Worm (Caenorhabditis elegans) whole organism, L4 larva: Measurements from ENCODE around the gene nono-1.
A peak's percentile ranks its signal among the peaks of the same experiment; 100 is the strongest.

Experiments used
- D1046.2 ChIP-seq: fragments of 200-800 bp; sonication (Bioruptor generic); IDR thresholded peaks from 2 replicates; pipeline ENCODE4 v1.3.6; 2022; ENCODE audit warnings: missing genetic modification characterization, missing compliant biosample characterization
- F37D6.2 ChIP-seq: sonication (generic microtip); optimal IDR thresholded peaks from 2 replicates; lab custom pipeline; 2016; ENCODE audit warnings: mild to moderate bottlenecking, missing genetic modification characterization, missing compliant biosample characterization
- F44E2.7 ChIP-seq: fragments of 200-800 bp; sonication (Bioruptor generic); IDR thresholded peaks from 2 replicates; pipeline ENCODE4 v2.1.2; 2022; ENCODE audit warnings: missing genetic modification characterization, missing compliant biosample characterization
- T20F7.1 ChIP-seq: fragments of 200-800 bp; sonication (Bioruptor generic); optimal IDR thresholded peaks from 2 replicates; lab custom pipeline; 2018; ENCODE audit warnings: mild to moderate bottlenecking, missing genetic modification characterization, missing compliant biosample characterization
- Y105C5A.15 ChIP-seq: fragments of 200-800 bp; sonication (Bioruptor generic); IDR thresholded peaks from 2 replicates; pipeline ENCODE4 v1.3.6; 2022; ENCODE audit warnings: missing genetic modification characterization, missing compliant biosample characterization
- Y75B8A.6 ChIP-seq: fragments of 200-800 bp; sonication (Bioruptor generic); IDR thresholded peaks from 2 replicates; pipeline ENCODE4 v1.3.6; 2022; ENCODE audit warnings: missing genetic modification reagents, missing genetic modification characterization, missing compliant biosample characterization
- aha-1 ChIP-seq: fragments of 150-350 bp; peaks from one replicate; lab custom pipeline; 2014; ENCODE audit warnings: missing biosample characterization, missing genetic modification characterization
- ceh-32 ChIP-seq: sonication (generic microtip); optimal IDR thresholded peaks from 2 replicates; lab custom pipeline; 2016; ENCODE audit warnings: mild to moderate bottlenecking, missing genetic modification characterization, missing compliant biosample characterization; ENCODE audit not compliant: poor library complexity
- ceh-44 ChIP-seq: fragments of 200-800 bp; sonication (Bioruptor generic); IDR thresholded peaks from 2 replicates; pipeline ENCODE4 v1.3.6; 2022; ENCODE audit warnings: missing genetic modification reagents, missing genetic modification characterization, missing compliant biosample characterization
- daf-12 ChIP-seq: fragments of 150-350 bp; optimal IDR thresholded peaks from 2 replicates; lab custom pipeline; 2014; ENCODE audit warnings: missing biosample characterization, missing genetic modification reagents, missing genetic modification characterization
- daf-8 ChIP-seq: fragments of 200-800 bp; sonication (Bioruptor generic); IDR thresholded peaks from 2 replicates; pipeline ENCODE4 v1.3.6; 2022; ENCODE audit warnings: missing genetic modification characterization, missing compliant biosample characterization
- dmd-8 ChIP-seq: fragments of 200-800 bp; sonication (Bioruptor generic); IDR thresholded peaks from 2 replicates; pipeline ENCODE4 v1.3.6; 2022; ENCODE audit warnings: missing genetic modification characterization, missing compliant biosample characterization
- dpl-1 ChIP-seq: fragments of 150-350 bp; optimal IDR thresholded peaks from 2 replicates; lab custom pipeline; 2014; ENCODE audit warnings: missing biosample characterization, missing genetic modification reagents, missing genetic modification characterization
- dve-1 ChIP-seq: sonication (generic microtip); optimal IDR thresholded peaks from 2 replicates; lab custom pipeline; 2017; ENCODE audit warnings: antibody characterized with exemption, mild to moderate bottlenecking, missing genetic modification characterization, missing compliant biosample characterization; ENCODE audit not compliant: insufficient read depth
- egl-27 ChIP-seq: sonication (generic microtip); optimal IDR thresholded peaks from 3 replicates; lab custom pipeline; 2017; ENCODE audit warnings: missing biosample characterization, missing genetic modification reagents, missing genetic modification characterization
- fkh-10 ChIP-seq: fragments of 150-350 bp; optimal IDR thresholded peaks from 2 replicates; lab custom pipeline; 2014; ENCODE audit warnings: missing biosample characterization, missing genetic modification reagents, missing genetic modification characterization
- fos-1 ChIP-seq: fragments of 150-350 bp; optimal IDR thresholded peaks from 2 replicates; lab custom pipeline; 2014; ENCODE audit warnings: missing biosample characterization, missing genetic modification characterization
- gei-8 ChIP-seq: fragments of 200-800 bp; sonication (Bioruptor generic); optimal IDR thresholded peaks from 2 replicates; lab custom pipeline; 2018; ENCODE audit warnings: mild to moderate bottlenecking, missing genetic modification characterization, missing compliant biosample characterization
- hif-1 ChIP-seq, 2 experiments: sonication (generic microtip); optimal IDR thresholded peaks; 2 replicates each; lab custom pipeline; 2016 to 2017; ENCODE audit warnings: missing compliant biosample characterization in 2 of 2, missing genetic modification characterization in 2 of 2, missing genetic modification reagents in 2 of 2, missing genotype in 2 of 2, mild to moderate bottlenecking in 1 of 2
- hlh-11 ChIP-seq: fragments of 200-800 bp; sonication (Bioruptor generic); optimal IDR thresholded peaks from 2 replicates; lab custom pipeline; 2018; ENCODE audit warnings: mild to moderate bottlenecking, missing genetic modification characterization, missing compliant biosample characterization
- hmg-1.1 ChIP-seq: fragments of 200-800 bp; sonication (Bioruptor generic); IDR thresholded peaks from 2 replicates; pipeline ENCODE4 v1.3.6; 2022; ENCODE audit warnings: missing genetic modification reagents, missing genetic modification characterization, missing compliant biosample characterization
- lin-1 ChIP-seq: fragments of 200-800 bp; sonication (Bioruptor generic); IDR thresholded peaks from 2 replicates; pipeline ENCODE4 v1.3.6; 2022; ENCODE audit warnings: missing genetic modification reagents, missing genetic modification characterization, missing compliant biosample characterization
- lin-13 ChIP-seq: fragments of 150-350 bp; optimal IDR thresholded peaks from 2 replicates; lab custom pipeline; 2014; ENCODE audit warnings: missing biosample characterization, missing genetic modification reagents, missing genetic modification characterization
- lin-29 ChIP-seq: fragments of 200-800 bp; sonication (Bioruptor generic); IDR thresholded peaks from 2 replicates; pipeline ENCODE4 v1.3.6; 2022; ENCODE audit warnings: missing genetic modification reagents, missing genetic modification characterization, missing compliant biosample characterization
- lin-39 ChIP-seq: fragments of 150-350 bp; optimal IDR thresholded peaks from 2 replicates; lab custom pipeline; 2014; ENCODE audit warnings: missing biosample characterization, missing genetic modification reagents, missing genetic modification characterization
- lir-3 ChIP-seq: sonication (generic microtip); optimal IDR thresholded peaks from 2 replicates; lab custom pipeline; 2016; ENCODE audit warnings: mild to moderate bottlenecking, missing genetic modification characterization, missing compliant biosample characterization
- madf-5 ChIP-seq, 2 experiments: fragments of 200-800 bp; sonication (Bioruptor generic); IDR thresholded peaks; 2 replicates each; pipeline ENCODE4 v1.3.6; 2022; ENCODE audit warnings: missing compliant biosample characterization in 2 of 2, missing genetic modification characterization in 2 of 2
- mep-1 ChIP-seq: fragments of 150-350 bp; sonication (generic microtip); optimal IDR thresholded peaks from 3 replicates; lab custom pipeline; 2014; ENCODE audit warnings: missing biosample characterization, missing genetic modification characterization
- mxl-2 ChIP-seq: fragments of 200-800 bp; sonication (Bioruptor generic); conservative IDR thresholded peaks from 2 replicates; pipeline ENCODE4 v1.3.6; 2022; ENCODE audit warnings: missing genetic modification reagents, missing genetic modification characterization, missing compliant biosample characterization
- mxl-3 ChIP-seq: fragments of 200-800 bp; sonication (Bioruptor generic); optimal IDR thresholded peaks from 2 replicates; lab custom pipeline; 2018; ENCODE audit warnings: mild to moderate bottlenecking, missing genetic modification characterization, missing compliant biosample characterization
- nhr-41 ChIP-seq: fragments of 200-800 bp; sonication (Bioruptor generic); IDR thresholded peaks from 2 replicates; pipeline ENCODE4 v1.3.6; 2022; ENCODE audit warnings: missing genetic modification reagents, missing genetic modification characterization, missing compliant biosample characterization
- nhr-42 ChIP-seq: fragments of 200-800 bp; sonication (Bioruptor generic); IDR thresholded peaks from 2 replicates; pipeline ENCODE4 v1.3.6; 2022; ENCODE audit warnings: missing genetic modification characterization, missing compliant biosample characterization
- pha-4 ChIP-seq, 2 experiments: fragments of 150-350 bp in 1 of 2; fragments of 200-800 bp in 1 of 2; sonication (Bioruptor generic) in 1 of 2; IDR thresholded peaks in 1 of 2; optimal IDR thresholded peaks in 1 of 2; 2 replicates each; pipeline versions ENCODE4 v1.3.6 to Lab custom; 2014 to 2022; ENCODE audit warnings: missing genetic modification characterization in 2 of 2, missing genetic modification reagents in 2 of 2, missing biosample characterization in 1 of 2, missing compliant biosample characterization in 1 of 2
- php-3 ChIP-seq: fragments of 200-800 bp; sonication (Bioruptor generic); IDR thresholded peaks from 2 replicates; pipeline ENCODE4 v1.3.6; 2022; ENCODE audit warnings: missing genetic modification reagents, missing genetic modification characterization, missing compliant biosample characterization
- sdz-12 ChIP-seq: fragments of 200-800 bp; sonication (Bioruptor generic); optimal IDR thresholded peaks from 2 replicates; lab custom pipeline; 2018; ENCODE audit warnings: mild to moderate bottlenecking, missing genetic modification characterization, missing compliant biosample characterization
- set-16 ChIP-seq: fragments of 200-800 bp; sonication (Bioruptor generic); IDR thresholded peaks from 2 replicates; pipeline ENCODE4 v1.3.6; 2022; ENCODE audit warnings: missing genetic modification reagents, missing genetic modification characterization, missing compliant biosample characterization
- snpc-1.2 ChIP-seq: fragments of 200-800 bp; sonication (Bioruptor generic); IDR thresholded peaks from 2 replicates; pipeline ENCODE4 v1.3.6; 2022; ENCODE audit warnings: missing genetic modification reagents, missing genetic modification characterization, missing compliant biosample characterization
- spr-3 ChIP-seq: fragments of 200-800 bp; sonication (Bioruptor generic); optimal IDR thresholded peaks from 2 replicates; lab custom pipeline; 2018; ENCODE audit warnings: mild to moderate bottlenecking, missing genetic modification characterization, missing compliant biosample characterization
- tag-97 ChIP-seq: fragments of 200-800 bp; sonication (Bioruptor generic); IDR thresholded peaks from 2 replicates; pipeline ENCODE4 v1.3.6; 2022; ENCODE audit warnings: missing genetic modification characterization, missing compliant biosample characterization
- tra-1 ChIP-seq: fragments of 200-800 bp; sonication (Bioruptor generic); IDR thresholded peaks from 2 replicates; pipeline ENCODE4 v1.3.6; 2022; ENCODE audit warnings: missing genetic modification reagents, missing genetic modification characterization, missing compliant biosample characterization
- unc-130 ChIP-seq: sonication (generic microtip); optimal IDR thresholded peaks from 2 replicates; lab custom pipeline; 2016; ENCODE audit warnings: missing genetic modification reagents, missing genetic modification characterization, missing compliant biosample characterization
- unc-39 ChIP-seq: sonication (generic microtip); optimal IDR thresholded peaks from 2 replicates; lab custom pipeline; 2017; ENCODE audit warnings: missing biosample characterization, missing genetic modification characterization
- vab-7 ChIP-seq: fragments of 200-800 bp; sonication (Bioruptor generic); IDR thresholded peaks from 2 replicates; pipeline ENCODE4 v1.3.6; 2022; ENCODE audit warnings: missing genetic modification reagents, missing genetic modification characterization, missing compliant biosample characterization
- zag-1 ChIP-seq: fragments of 150-350 bp; optimal IDR thresholded peaks from 2 replicates; lab custom pipeline; 2014; ENCODE audit warnings: missing biosample characterization, missing genetic modification characterization
- zfp-2 ChIP-seq: sonication (generic microtip); optimal IDR thresholded peaks from 2 replicates; lab custom pipeline; 2016; ENCODE audit warnings: mild to moderate bottlenecking, missing genetic modification characterization, missing compliant biosample characterization
- zip-11 ChIP-seq: fragments of 200-800 bp; sonication (Bioruptor generic); IDR thresholded peaks from 2 replicates; pipeline ENCODE4 v1.3.6; 2022; ENCODE audit warnings: missing genetic modification characterization, missing compliant biosample characterization
- ztf-11 ChIP-seq: fragments of 150-350 bp; optimal IDR thresholded peaks from 2 replicates; lab custom pipeline; 2014; ENCODE audit warnings: missing biosample characterization, missing genetic modification characterization

Gene nono-1

DNA sequence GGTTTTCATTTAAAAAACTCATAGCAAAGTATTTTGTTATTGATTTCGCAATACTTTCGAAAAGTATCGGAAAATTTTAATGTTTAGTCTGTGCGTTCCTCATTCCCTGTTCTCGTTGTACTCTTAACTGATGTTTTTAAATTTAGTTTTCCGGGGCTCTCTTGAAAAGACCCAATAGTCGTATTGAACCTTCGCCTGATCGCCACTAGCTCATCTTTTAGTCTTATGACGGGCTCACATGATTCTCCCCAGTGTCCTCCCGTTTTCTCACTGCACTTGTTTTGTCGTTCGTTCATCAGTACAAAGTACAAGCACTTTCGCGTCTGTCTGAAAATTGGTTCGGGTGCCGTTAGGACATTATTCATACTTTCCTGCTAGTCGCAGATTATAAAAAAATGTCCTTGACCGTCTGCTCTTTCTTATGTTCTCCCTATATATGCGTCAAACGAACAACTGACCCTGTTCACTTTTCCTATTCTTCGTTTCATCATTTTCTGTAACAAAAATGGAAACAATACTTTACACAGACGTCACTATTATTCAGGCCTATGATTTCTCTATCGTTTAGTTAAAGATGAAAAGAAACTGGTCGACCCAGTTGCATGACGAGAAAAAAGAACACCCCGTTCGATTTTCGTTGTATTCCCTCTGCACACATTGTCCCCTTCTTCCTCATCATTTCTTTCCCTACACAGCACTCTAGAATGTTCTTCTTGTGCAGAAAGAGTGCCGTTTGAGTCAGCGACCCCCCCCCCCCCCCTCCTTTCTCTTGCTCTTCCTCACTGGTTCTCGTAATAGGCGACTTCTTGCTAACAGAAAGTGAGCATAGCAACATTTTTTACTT lies 18.4 kb downstream of the nono-1 start, which contains the start of gene ubq-1 (continued):
- peak; percentile 12 for TF ChIP-seq T20F7.1
- TF ChIP-seq lin-1 (GFP tag; lab: Robert Waterston, UW), result no peak
- TF ChIP-seq dpl-1 (GFP tag; lab: Kevin White, UChicago), result no peak
- no peak for TF ChIP-seq Y75B8A.6 (GFP tag; lab: Robert Waterston, UW)
- TF ChIP-seq madf-5 (GFP tag; IDR thresholded peaks at IDR 0.05; lab: Robert Waterston, UW), result 0 out of 4 replicates have a peak, but pooled peaks of 1 of the 2 experiments have one; percentile 61
- TF ChIP-seq zag-1 (tag; lab: Kevin White, UChicago), result no peak
- TF ChIP-seq hlh-11, result no peak
- TF ChIP-seq spr-3 (GFP tag; lab: Kevin White, UChicago), result no peak
- no peak for TF ChIP-seq set-16 (GFP tag; lab: Robert Waterston, UW)
- peak; percentile 50; the same call in 1 of the 2 replicates for TF ChIP-seq lin-29 (GFP tag; lab: Robert Waterston, UW)
- no peak for TF ChIP-seq lin-13 (GFP tag; lab: Kevin White, UChicago)
- TF ChIP-seq hif-1 (tag; optimal IDR thresholded peaks at IDR 0.05; lab: Kevin White, UChicago), result no peak
- peak; percentile 19 for TF ChIP-seq mep-1
- no peak for TF ChIP-seq nhr-42 (GFP tag; lab: Robert Waterston, UW)
- TF ChIP-seq hmg-1.1, result no peak
- no peak for TF ChIP-seq lin-39 (tag; lab: Kevin White, UChicago)
- TF ChIP-seq aha-1, result peak; percentile 48
- TF ChIP-seq zfp-2 (tag; lab: Kevin White, UChicago), result no peak
- TF ChIP-seq mxl-3, result no peak
- no peak for TF ChIP-seq Y105C5A.15
- TF ChIP-seq F44E2.7 (GFP tag; lab: Robert Waterston, UW), result no peak
- no peak for TF ChIP-seq mxl-2 (GFP tag; lab: Robert Waterston, UW)
- TF ChIP-seq sdz-12, result no peak
- no peak for TF ChIP-seq zip-11 (GFP tag; lab: Robert Waterston, UW)
- no peak for TF ChIP-seq unc-130 (GFP tag; lab: Kevin White, UChicago)
- TF ChIP-seq snpc-1.2 (GFP tag; lab: Robert Waterston, UW), result no peak
- TF ChIP-seq nhr-41 (GFP tag; lab: Robert Waterston, UW), result no peak
- no peak for TF ChIP-seq egl-27 (tag; lab: Kevin White, UChicago)
- TF ChIP-seq daf-8 (GFP tag; lab: Robert Waterston, UW), result no peak
- TF ChIP-seq fos-1 (tag; lab: Kevin White, UChicago), result no peak

ce11 chrIII:5938790-5939452 lies 19.1 kb downstream of the nono-1 start:
- TF ChIP-seq egl-27 (tag; lab: Kevin White, UChicago) (no peak), tag-97 (GFP tag; lab: Robert Waterston, UW) (no peak), ceh-32 (tag; lab: Kevin White, UChicago) (no peak), D1046.2 (no peak), daf-12 (tag; lab: Kevin White, UChicago) (no peak), unc-39 (no peak), daf-8 (GFP tag; lab: Robert Waterston, UW) (no peak), gei-8 (no peak), madf-5 (GFP tag; IDR thresholded peaks at IDR 0.05; lab: Robert Waterston, UW) (no peak), ztf-11 (tag; lab: Kevin White, UChicago) (no peak), pha-4 (GFP tag; IDR thresholded peaks at IDR 0.05; lab: Robert Waterston, UW) (no peak), pha-4 (tag; optimal IDR thresholded peaks at IDR 0.05; lab: Kevin White, UChicago) (no peak), php-3 (GFP tag; lab: Robert Waterston, UW) (peak; percentile 78), lin-29 (GFP tag; lab: Robert Waterston, UW) (no peak), fkh-10 (no peak), F37D6.2 (tag; lab: Kevin White, UChicago) (no peak), ceh-44 (GFP tag; lab: Robert Waterston, UW) (peak; percentile 18; the same call in 1 of the 2 replicates), hmg-1.1 (no peak), lir-3 (no peak), tra-1 (GFP tag; lab: Robert Waterston, UW) (0 out of 2 replicates have a peak, but pooled peaks have one; percentile 13), dmd-8 (GFP tag; lab: Robert Waterston, UW) (no peak), hif-1 (tag; optimal IDR thresholded peaks at IDR 0.05; lab: Kevin White, UChicago) (no peak), vab-7 (GFP tag; lab: Robert Waterston, UW) (no peak), dve-1 (tag; lab: Kevin White, UChicago) (peak; percentile 73)
